Fruit fly (Drosophila melanogaster) whole organism, embryonic: ENCODE results near the gene CG31141.

Experiments used
- Asciz ChIP-seq: fragments of 200-800 bp; sonication (Bioruptor generic); optimal IDR thresholded peaks from 2 replicates; lab custom pipeline; 2017; ENCODE audit warnings: missing biosample characterization, mild to moderate bottlenecking, missing genetic modification characterization, missing genetic modification reagents
- Atf6 ChIP-seq: fragments of 200-800 bp; sonication (Bioruptor generic); IDR thresholded peaks from 2 replicates; pipeline ENCODE4 v1.3.6; 2022; ENCODE audit warnings: missing biosample characterization, missing genetic modification characterization
- CG11723 ChIP-seq: fragments of 200-800 bp; sonication (Bioruptor generic); optimal IDR thresholded peaks from 2 replicates; lab custom pipeline; 2017; ENCODE audit warnings: missing biosample characterization, mild to moderate bottlenecking, missing genetic modification characterization
- CG13424 ChIP-seq: fragments of 200-800 bp; sonication (Bioruptor generic); optimal IDR thresholded peaks from 2 replicates; lab custom pipeline; 2019; ENCODE audit warnings: missing biosample characterization, mild to moderate bottlenecking, missing genetic modification characterization, moderate library complexity
- CG13775 ChIP-seq: fragments of 200-800 bp; sonication (Bioruptor generic); optimal IDR thresholded peaks from 3 replicates; lab custom pipeline; 2017; ENCODE audit warnings: missing biosample characterization, mild to moderate bottlenecking, missing genetic modification characterization
- CG15011 ChIP-seq: fragments of 200-800 bp; sonication (Bioruptor generic); optimal IDR thresholded peaks from 3 replicates; lab custom pipeline; 2018; ENCODE audit warnings: missing biosample characterization, mild to moderate bottlenecking, missing genetic modification characterization
- CG15269 ChIP-seq: fragments of 200-800 bp; sonication (Bioruptor generic); optimal IDR thresholded peaks from 2 replicates; lab custom pipeline; 2018; ENCODE audit warnings: missing biosample characterization, mild to moderate bottlenecking, missing genetic modification characterization, moderate library complexity
- CG15601 ChIP-seq: fragments of 200-800 bp; sonication (Bioruptor generic); optimal IDR thresholded peaks from 3 replicates; lab custom pipeline; 2019; ENCODE audit warnings: missing biosample characterization, mild to moderate bottlenecking, missing genetic modification characterization, moderate library complexity
- CG16863 ChIP-seq: fragments of 200-800 bp; sonication (Bioruptor generic); optimal IDR thresholded peaks from 3 replicates; lab custom pipeline; 2016; ENCODE audit warnings: missing biosample characterization, missing genetic modification characterization
- CG17361 ChIP-seq: fragments of 200-800 bp; sonication (Bioruptor generic); IDR thresholded peaks from 3 replicates; pipeline ENCODE4 v1.3.6; 2022; ENCODE audit warnings: missing biosample characterization, missing genetic modification characterization
- CG17829 ChIP-seq: fragments of 200-800 bp; optimal IDR thresholded peaks from 2 replicates; lab custom pipeline; 2019; ENCODE audit warnings: missing biosample characterization, mild to moderate bottlenecking, missing genetic modification characterization, moderate library complexity
- CG2120 ChIP-seq: fragments of 200-800 bp; sonication (Bioruptor generic); optimal IDR thresholded peaks from 3 replicates; lab custom pipeline; 2016; ENCODE audit warnings: missing biosample characterization, missing genetic modification characterization
- CG2129 ChIP-seq: fragments of 200-800 bp; sonication (Bioruptor generic); IDR thresholded peaks from 2 replicates; pipeline ENCODE4 v1.3.6; 2022; ENCODE audit warnings: missing biosample characterization, missing genetic modification characterization; ENCODE audit not compliant: partially characterized antibody
- CG32532 ChIP-seq: fragments of 200-800 bp; sonication (Bioruptor generic); IDR thresholded peaks from 2 replicates; pipeline ENCODE4 v1.3.6; 2022; ENCODE audit warnings: missing biosample characterization, missing genetic modification characterization
- CG4328 ChIP-seq: fragments of 200-800 bp; sonication (Bioruptor generic); optimal IDR thresholded peaks from 3 replicates; lab custom pipeline; 2017; ENCODE audit warnings: missing biosample characterization, missing genetic modification reagents, missing genetic modification characterization
- CG4404 ChIP-seq: fragments of 200-800 bp; sonication (Bioruptor generic); IDR thresholded peaks from 2 replicates; pipeline ENCODE4 v1.3.6; 2022; ENCODE audit warnings: missing biosample characterization, missing genetic modification characterization
- CG6791 ChIP-seq: fragments of 200-800 bp; sonication (Bioruptor generic); IDR thresholded peaks from 3 replicates; pipeline ENCODE4 v1.3.6; 2022; ENCODE audit warnings: missing biosample characterization, missing genetic modification characterization; ENCODE audit not compliant: partially characterized antibody
- CG7556 ChIP-seq: fragments of 200-800 bp; sonication (Bioruptor generic); optimal IDR thresholded peaks from 2 replicates; lab custom pipeline; 2017; ENCODE audit warnings: missing biosample characterization, mild to moderate bottlenecking, missing genetic modification characterization
- CG7786 ChIP-seq: fragments of 200-800 bp; sonication (Bioruptor generic); optimal IDR thresholded peaks from 2 replicates; lab custom pipeline; 2016; ENCODE audit warnings: missing biosample characterization, missing genetic modification characterization
- CG7963 ChIP-seq: fragments of 200-800 bp; sonication (Bioruptor generic); IDR thresholded peaks from 3 replicates; pipeline ENCODE4 v1.3.6; 2022; ENCODE audit warnings: missing biosample characterization, missing genetic modification characterization; ENCODE audit not compliant: partially characterized antibody
- CG8290 ChIP-seq, 3 experiments: fragments of 200-800 bp; sonication (Bioruptor generic); optimal IDR thresholded peaks; 2 replicates each; lab custom pipeline; 2016 to 2019; ENCODE audit warnings: missing biosample characterization in 3 of 3, missing genetic modification characterization in 3 of 3, mild to moderate bottlenecking in 2 of 3, moderate library complexity in 1 of 3
- CkIIα-i1 ChIP-seq: fragments of 200-800 bp; sonication (Bioruptor generic); IDR thresholded peaks from 2 replicates; pipeline ENCODE4 v1.3.6; 2022; ENCODE audit warnings: missing biosample characterization, missing genetic modification characterization
- H2.0 ChIP-seq: fragments of 200-800 bp; sonication (Bioruptor generic); IDR thresholded peaks from 2 replicates; pipeline ENCODE4 v1.3.6; 2022; ENCODE audit warnings: missing biosample characterization, missing genetic modification characterization
- Hmr ChIP-seq: fragments of 200-800 bp; sonication (Bioruptor generic); optimal IDR thresholded peaks from 3 replicates; lab custom pipeline; 2017; ENCODE audit warnings: mild to moderate bottlenecking, missing biosample characterization, missing genetic modification reagents, missing genetic modification characterization
- Mes4 ChIP-seq: fragments of 200-800 bp; sonication (Bioruptor generic); optimal IDR thresholded peaks from 2 replicates; lab custom pipeline; 2016; ENCODE audit warnings: missing biosample characterization, missing genetic modification characterization
- NC2β ChIP-seq: fragments of 200-800 bp; sonication (Bioruptor generic); optimal IDR thresholded peaks from 2 replicates; lab custom pipeline; 2016; ENCODE audit warnings: missing biosample characterization, missing genetic modification characterization
- Ssrp ChIP-seq: fragments of 200-800 bp; sonication (Bioruptor generic); optimal IDR thresholded peaks from 2 replicates; lab custom pipeline; 2018; ENCODE audit warnings: missing biosample characterization, mild to moderate bottlenecking, missing genetic modification characterization, moderate library complexity
- al ChIP-seq: fragments of 200-800 bp; sonication (Bioruptor generic); IDR thresholded peaks from 2 replicates; pipeline ENCODE4 v1.3.6; 2022; ENCODE audit warnings: missing biosample characterization, missing genetic modification characterization
- bsh ChIP-seq, 2 experiments: fragments of 200-800 bp; sonication (Bioruptor generic); optimal IDR thresholded peaks; 2 replicates each; lab custom pipeline; 2017 to 2018; ENCODE audit warnings: mild to moderate bottlenecking in 2 of 2, missing biosample characterization in 2 of 2, missing genetic modification characterization in 2 of 2, moderate library complexity in 1 of 2
- dati ChIP-seq: fragments of 200-800 bp; sonication (Bioruptor generic); IDR thresholded peaks from 2 replicates; pipeline ENCODE4 v1.3.6; 2022; ENCODE audit warnings: missing biosample characterization, missing genetic modification characterization
- gcm2 ChIP-seq: fragments of 200-800 bp; sonication (Bioruptor generic); optimal IDR thresholded peaks from 2 replicates; lab custom pipeline; 2016; ENCODE audit warnings: missing biosample characterization, missing genetic modification characterization
- grau ChIP-seq: fragments of 200-800 bp; optimal IDR thresholded peaks from 3 replicates; lab custom pipeline; 2019; ENCODE audit warnings: missing biosample characterization, mild to moderate bottlenecking, missing genetic modification characterization, moderate library complexity
- gsb-n ChIP-seq: fragments of 200-800 bp; sonication (Bioruptor generic); optimal IDR thresholded peaks from 3 replicates; lab custom pipeline; 2018; ENCODE audit warnings: missing biosample characterization, mild to moderate bottlenecking, missing genetic modification characterization
- hb ChIP-seq: fragments of 200-800 bp; sonication (Bioruptor generic); IDR thresholded peaks from 3 replicates; pipeline ENCODE4 v1.3.6; 2022; ENCODE audit warnings: missing biosample characterization, missing genetic modification characterization; ENCODE audit not compliant: partially characterized antibody
- insv ChIP-seq, 2 experiments: fragments of 200-800 bp; sonication (Bioruptor generic); optimal IDR thresholded peaks; 3 replicates each; lab custom pipeline; 2016 to 2018; ENCODE audit warnings: missing biosample characterization in 2 of 2, missing genetic modification characterization in 2 of 2
- lilli ChIP-seq: fragments of 200-800 bp; sonication (Bioruptor generic); optimal IDR thresholded peaks from 3 replicates; lab custom pipeline; 2016; ENCODE audit warnings: missing biosample characterization, missing genetic modification characterization
- mirr ChIP-seq: fragments of 200-800 bp; sonication (Bioruptor generic); optimal IDR thresholded peaks from 3 replicates; lab custom pipeline; 2018; ENCODE audit warnings: missing biosample characterization, mild to moderate bottlenecking, missing genetic modification characterization
- mld ChIP-seq: fragments of 200-800 bp; sonication (Bioruptor generic); IDR thresholded peaks from 3 replicates; pipeline ENCODE4 v1.3.6; 2022; ENCODE audit warnings: missing biosample characterization, missing genetic modification characterization; ENCODE audit not compliant: partially characterized antibody
- nerfin-1 ChIP-seq: fragments of 200-800 bp; sonication (Bioruptor generic); optimal IDR thresholded peaks from 3 replicates; lab custom pipeline; 2019; ENCODE audit warnings: missing biosample characterization, mild to moderate bottlenecking, missing genetic modification characterization, moderate library complexity
- oc ChIP-seq: fragments of 200-800 bp; sonication (Bioruptor generic); optimal IDR thresholded peaks from 2 replicates; lab custom pipeline; 2018; ENCODE audit warnings: missing biosample characterization, mild to moderate bottlenecking, missing genetic modification characterization, moderate library complexity
- org-1 ChIP-seq: fragments of 200-800 bp; sonication (Bioruptor generic); optimal IDR thresholded peaks from 2 replicates; lab custom pipeline; 2017; ENCODE audit warnings: missing biosample characterization, missing genetic modification characterization
- pho ChIP-seq: fragments of 200-800 bp; sonication (Bioruptor generic); optimal IDR thresholded peaks from 2 replicates; lab custom pipeline; 2016; ENCODE audit warnings: missing biosample characterization, missing genetic modification characterization
- pnt ChIP-seq: fragments of 200-800 bp; sonication (Bioruptor generic); optimal IDR thresholded peaks from 3 replicates; lab custom pipeline; 2016; ENCODE audit warnings: missing biosample characterization, missing genetic modification characterization
- pum ChIP-seq: fragments of 200-800 bp; sonication (Bioruptor generic); optimal IDR thresholded peaks from 2 replicates; lab custom pipeline; 2016; ENCODE audit warnings: missing biosample characterization, missing genetic modification characterization
- sna ChIP-seq: fragments of 200-800 bp; sonication (Bioruptor generic); IDR thresholded peaks from 2 replicates; pipeline ENCODE4 v1.3.6; 2022; ENCODE audit warnings: missing biosample characterization, missing genetic modification characterization; ENCODE audit not compliant: partially characterized antibody
- tna ChIP-seq: fragments of 200-800 bp; sonication (Bioruptor generic); IDR thresholded peaks from 2 replicates; pipeline ENCODE4 v1.3.6; 2022; ENCODE audit warnings: missing biosample characterization, missing genetic modification characterization; ENCODE audit not compliant: partially characterized antibody
- zfh2 ChIP-seq: fragments of 200-800 bp; sonication (Bioruptor generic); optimal IDR thresholded peaks from 2 replicates; lab custom pipeline; 2016; ENCODE audit warnings: missing biosample characterization, missing genetic modification characterization

CG31141 gene

DNA sequence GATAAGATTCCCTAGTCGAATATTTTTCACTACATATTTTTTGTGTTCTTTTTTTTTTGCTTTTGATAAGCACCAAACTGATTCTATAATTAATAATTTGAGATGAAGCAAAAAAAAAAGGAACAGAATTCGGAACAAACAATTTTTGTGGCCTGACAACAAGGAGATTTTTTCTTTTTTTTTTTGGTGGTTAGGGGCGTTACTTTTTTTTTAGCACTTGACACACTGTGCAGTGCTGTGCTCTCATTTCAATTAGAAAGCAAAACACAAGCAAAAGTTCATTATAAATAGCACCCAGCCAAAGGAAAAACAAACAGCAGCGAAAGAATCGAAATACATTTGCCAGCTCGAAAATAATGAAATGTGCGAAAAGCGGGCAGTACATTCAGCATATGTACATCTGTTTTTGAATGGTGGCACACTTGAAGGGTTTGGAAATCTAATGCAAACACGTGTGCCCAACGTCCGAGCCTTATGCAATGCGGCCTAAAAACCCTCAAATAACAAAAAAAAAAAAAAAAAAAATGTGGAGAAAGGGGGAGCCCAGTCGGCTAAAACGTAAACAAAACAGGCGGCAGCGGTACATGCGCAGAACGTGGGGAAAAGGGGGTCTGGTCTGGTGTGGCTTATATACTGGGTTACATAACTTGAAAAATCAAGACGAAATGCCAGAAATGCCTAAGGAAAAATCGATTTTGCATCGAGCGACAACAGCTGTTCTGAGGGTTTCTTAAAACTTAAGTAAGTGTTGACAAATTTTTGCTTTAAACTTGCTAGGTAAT lies 18.7 kb downstream of the CG31141 start (continued):
- TF ChIP-seq CG2120 (peak; percentile 68), H2.0 (GFP tag; lab: Robert Waterston, UW) (0 out of 2 replicates have a peak, but pooled peaks have one; percentile 9), CG2129 (no peak), bsh (GFP tag; optimal IDR thresholded peaks at IDR 0.05; lab: Kevin White, UChicago) (peak in 1 of 2 experiments; percentile 5), CG7556 (GFP tag; lab: Kevin White, UChicago) (peak; percentile 23), gcm2 (GFP tag; lab: Kevin White, UChicago) (no peak), hb (GFP tag; lab: Robert Waterston, UW) (no peak), pho (peak; percentile 24), tna (GFP tag; lab: Robert Waterston, UW) (no peak), NC2β (GFP tag; lab: Kevin White, UChicago) (no peak), al (0 out of 2 replicates have a peak, but pooled peaks have one; percentile 28), insv (GFP tag; optimal IDR thresholded peaks at IDR 0.05; lab: Kevin White, UChicago) (no peak), CG15269 (peak; percentile 19), org-1 (GFP tag; lab: Kevin White, UChicago) (no peak), mld (no peak), CG17829 (no peak), CG16863 (GFP tag; lab: Kevin White, UChicago) (peak; percentile 40), CG4328 (GFP tag; lab: Kevin White, UChicago) (peak; percentile 30), CG4404 (GFP tag; lab: Robert Waterston, UW) (0 out of 2 replicates have a peak, but pooled peaks have one; percentile 18), CG11723 (no peak), CkIIα-i1 (GFP tag; lab: Robert Waterston, UW) (no peak), Hmr (peak; percentile 54), Asciz (GFP tag; lab: Kevin White, UChicago) (no peak), CG32532 (GFP tag; lab: Robert Waterston, UW) (peak; percentile 76), oc (tag; lab: Kevin White, UChicago) (no peak), zfh2 (GFP tag; lab: Kevin White, UChicago) (peak; percentile 20), CG6791 (GFP tag; lab: Robert Waterston, UW) (no peak), gsb-n (no peak), CG13424 (tag; lab: Kevin White, UChicago) (no peak), Atf6 (GFP tag; lab: Robert Waterston, UW) (0 out of 2 replicates have a peak, but pooled peaks have one; percentile 11), CG7963 (GFP tag; lab: Robert Waterston, UW) (no peak), CG15601 (no peak), Mes4 (GFP tag; lab: Kevin White, UChicago) (no peak), sna (GFP tag; lab: Robert Waterston, UW) (no peak), pum (peak; percentile 20), grau (tag; lab: Kevin White, UChicago) (peak; percentile 15), pnt (GFP tag; lab: Kevin White, UChicago) (peak; percentile 16), dati (GFP tag; lab: Robert Waterston, UW) (no peak), CG7786 (peak; percentile 31), nerfin-1 (no peak), CG8290 (GFP tag; optimal IDR thresholded peaks at IDR 0.05; lab: Kevin White, UChicago) (no peak), CG8290 (tag; optimal IDR thresholded peaks at IDR 0.05; lab: Kevin White, UChicago) (no peak), CG17361 (0 out of 3 replicates have a peak, but pooled peaks have one; percentile 34), CG15011 (GFP tag; lab: Kevin White, UChicago) (no peak), Ssrp (peak; percentile 16), CG13775 (GFP tag; lab: Kevin White, UChicago) (peak; percentile 19), lilli (GFP tag; lab: Kevin White, UChicago) (peak; percentile 63), mirr (GFP tag; lab: Kevin White, UChicago) (no peak)
